Fruit fly (Drosophila melanogaster) whole organism, embryonic: Measurements from ENCODE around the gene CG15382.

ENCODE experiments used
- Adf1 ChIP-seq: fragments of 200-800 bp; sonication (Bioruptor generic); IDR thresholded peaks from 2 replicates; pipeline ENCODE4 v1.3.6; 2022; ENCODE audit warnings: missing biosample characterization, missing genetic modification characterization
- Bteb2 ChIP-seq: fragments of 200-800 bp; sonication (Bioruptor generic); optimal IDR thresholded peaks from 2 replicates; lab custom pipeline; 2016; ENCODE audit warnings: missing biosample characterization, missing genetic modification characterization
- CG10654 ChIP-seq: fragments of 200-800 bp; sonication (Bioruptor generic); optimal IDR thresholded peaks from 2 replicates; lab custom pipeline; 2016; ENCODE audit warnings: missing biosample characterization, missing genetic modification characterization
- CG10979 ChIP-seq: fragments of 200-800 bp; sonication (Bioruptor generic); optimal IDR thresholded peaks from 2 replicates; lab custom pipeline; 2018; ENCODE audit warnings: missing biosample characterization, mild to moderate bottlenecking, missing genetic modification characterization, moderate library complexity
- CG11696 ChIP-seq: fragments of 200-800 bp; sonication (Bioruptor generic); IDR thresholded peaks from 2 replicates; pipeline ENCODE4 v1.3.6; 2022; ENCODE audit warnings: missing biosample characterization, missing genetic modification characterization
- CG11723 ChIP-seq: fragments of 200-800 bp; sonication (Bioruptor generic); optimal IDR thresholded peaks from 2 replicates; lab custom pipeline; 2017; ENCODE audit warnings: missing biosample characterization, mild to moderate bottlenecking, missing genetic modification characterization
- CG12391 ChIP-seq: fragments of 200-800 bp; sonication (Bioruptor generic); optimal IDR thresholded peaks from 3 replicates; lab custom pipeline; 2018; ENCODE audit warnings: missing biosample characterization, mild to moderate bottlenecking, missing genetic modification characterization, moderate library complexity
- CG13296 ChIP-seq: fragments of 200-800 bp; sonication (Bioruptor generic); optimal IDR thresholded peaks from 3 replicates; lab custom pipeline; 2018; ENCODE audit warnings: missing biosample characterization, mild to moderate bottlenecking, missing genetic modification characterization
- CG14441 ChIP-seq: fragments of 200-800 bp; sonication (Bioruptor generic); IDR thresholded peaks from 2 replicates; pipeline ENCODE4 v1.3.6; 2022; ENCODE audit warnings: missing biosample characterization, missing genetic modification characterization
- CG16815 ChIP-seq: fragments of 200-800 bp; sonication (Bioruptor generic); optimal IDR thresholded peaks from 3 replicates; lab custom pipeline; 2017; ENCODE audit warnings: missing biosample characterization, mild to moderate bottlenecking, missing genetic modification characterization
- CG18011 ChIP-seq: fragments of 200-800 bp; sonication (Bioruptor generic); optimal IDR thresholded peaks from 2 replicates; lab custom pipeline; 2017; ENCODE audit warnings: missing biosample characterization, missing genetic modification characterization, mild to moderate bottlenecking, moderate library complexity, missing genotype
- CG18619 ChIP-seq: fragments of 200-800 bp; sonication (Bioruptor generic); optimal IDR thresholded peaks from 3 replicates; lab custom pipeline; 2017; ENCODE audit warnings: missing biosample characterization, mild to moderate bottlenecking, missing genetic modification characterization
- CG2116 ChIP-seq: fragments of 200-800 bp; sonication (Bioruptor generic); optimal IDR thresholded peaks from 3 replicates; lab custom pipeline; 2018; ENCODE audit warnings: missing biosample characterization, mild to moderate bottlenecking, missing genetic modification characterization
- CG2120 ChIP-seq: fragments of 200-800 bp; sonication (Bioruptor generic); optimal IDR thresholded peaks from 3 replicates; lab custom pipeline; 2016; ENCODE audit warnings: missing biosample characterization, missing genetic modification characterization
- CG30020 ChIP-seq: fragments of 200-800 bp; optimal IDR thresholded peaks from 2 replicates; lab custom pipeline; 2019; ENCODE audit warnings: missing biosample characterization, mild to moderate bottlenecking, missing genetic modification characterization, moderate library complexity
- CG32767 ChIP-seq: fragments of 200-800 bp; sonication (Bioruptor generic); IDR thresholded peaks from 2 replicates; pipeline ENCODE4 v1.3.6; 2022; ENCODE audit warnings: missing biosample characterization, missing genetic modification characterization
- CG34224 ChIP-seq: fragments of 200-800 bp; sonication (Bioruptor generic); IDR thresholded peaks from 3 replicates; pipeline ENCODE4 v1.3.6; 2022; ENCODE audit warnings: missing biosample characterization, missing genetic modification characterization; ENCODE audit not compliant: partially characterized antibody
- CG43689 ChIP-seq: fragments of 200-800 bp; sonication (Bioruptor generic); IDR thresholded peaks from 2 replicates; pipeline ENCODE4 v1.3.6; 2022; ENCODE audit warnings: missing biosample characterization, missing genetic modification characterization
- CG4404 ChIP-seq: fragments of 200-800 bp; sonication (Bioruptor generic); IDR thresholded peaks from 2 replicates; pipeline ENCODE4 v1.3.6; 2022; ENCODE audit warnings: missing biosample characterization, missing genetic modification characterization
- CG7372 ChIP-seq: fragments of 200-800 bp; sonication (Bioruptor generic); IDR thresholded peaks from 2 replicates; pipeline ENCODE4 v1.3.6; 2022; ENCODE audit warnings: missing biosample characterization, missing genetic modification characterization
- CG8089 ChIP-seq: fragments of 200-800 bp; sonication (Bioruptor generic); optimal IDR thresholded peaks from 3 replicates; lab custom pipeline; 2016; ENCODE audit warnings: missing biosample characterization, missing genetic modification characterization
- CG8281 ChIP-seq: fragments of 200-800 bp; sonication (Bioruptor generic); optimal IDR thresholded peaks from 2 replicates; lab custom pipeline; 2018; ENCODE audit warnings: missing biosample characterization, mild to moderate bottlenecking, missing genetic modification characterization, moderate library complexity
- CG8388 ChIP-seq: fragments of 200-800 bp; sonication (Bioruptor generic); optimal IDR thresholded peaks from 2 replicates; lab custom pipeline; 2019; ENCODE audit warnings: missing biosample characterization, mild to moderate bottlenecking, missing genetic modification characterization, moderate library complexity
- CG8478 ChIP-seq: fragments of >200 bp; optimal IDR thresholded peaks from 2 replicates; lab custom pipeline; 2018
- CG8924 ChIP-seq: fragments of 200-800 bp; optimal IDR thresholded peaks from 3 replicates; lab custom pipeline; 2019; ENCODE audit warnings: missing biosample characterization, mild to moderate bottlenecking, missing genetic modification characterization, moderate library complexity
- Deaf1 ChIP-seq: fragments of 200-800 bp; optimal IDR thresholded peaks from 3 replicates; lab custom pipeline; 2019; ENCODE audit warnings: missing biosample characterization, mild to moderate bottlenecking, missing genetic modification characterization, moderate library complexity
- Dip2 ChIP-seq: fragments of 200-800 bp; sonication (Bioruptor generic); IDR thresholded peaks from 2 replicates; pipeline ENCODE4 v1.3.6; 2022; ENCODE audit warnings: missing biosample characterization, missing genetic modification characterization
- E2f1 ChIP-seq: fragments of 200-800 bp; sonication (Bioruptor generic); IDR thresholded peaks from 2 replicates; pipeline ENCODE4 v1.3.6; 2022; ENCODE audit warnings: missing biosample characterization, missing genetic modification characterization
- HLH3B ChIP-seq: fragments of 200-800 bp; sonication (Bioruptor generic); IDR thresholded peaks from 2 replicates; pipeline ENCODE4 v1.3.6; 2022; ENCODE audit warnings: missing biosample characterization, missing genetic modification characterization
- Mes4 ChIP-seq: fragments of 200-800 bp; sonication (Bioruptor generic); optimal IDR thresholded peaks from 2 replicates; lab custom pipeline; 2016; ENCODE audit warnings: missing biosample characterization, missing genetic modification characterization
- Poxn ChIP-seq: fragments of 200-800 bp; sonication (Bioruptor generic); IDR thresholded peaks from 2 replicates; pipeline ENCODE4 v1.3.6; 2022; ENCODE audit warnings: missing biosample characterization, missing genetic modification characterization
- Xrp1 ChIP-seq: fragments of 200-800 bp; sonication (Bioruptor generic); IDR thresholded peaks from 2 replicates; pipeline ENCODE4 v1.3.6; 2022; ENCODE audit warnings: missing biosample characterization, missing genetic modification characterization
- al ChIP-seq: fragments of 200-800 bp; sonication (Bioruptor generic); IDR thresholded peaks from 2 replicates; pipeline ENCODE4 v1.3.6; 2022; ENCODE audit warnings: missing biosample characterization, missing genetic modification characterization
- bowl ChIP-seq: fragments of 200-800 bp; sonication (Bioruptor generic); IDR thresholded peaks from 2 replicates; pipeline ENCODE4 v1.3.6; 2022; ENCODE audit warnings: missing biosample characterization, missing genetic modification characterization
- crc ChIP-seq: fragments of 200-800 bp; sonication (Bioruptor generic); optimal IDR thresholded peaks from 2 replicates; lab custom pipeline; 2016; ENCODE audit warnings: missing biosample characterization, missing genetic modification characterization
- crol ChIP-seq: fragments of 200-800 bp; sonication (Bioruptor generic); IDR thresholded peaks from 2 replicates; pipeline ENCODE4 v1.3.6; 2022; ENCODE audit warnings: missing biosample characterization, missing genetic modification characterization
- eve ChIP-seq, 2 experiments: fragments of >200 bp; optimal IDR thresholded peaks; 2 replicates each; lab custom pipeline; 2017; ENCODE audit warnings: missing biosample characterization in 2 of 2, missing genetic modification characterization in 2 of 2
- eyg ChIP-seq: fragments of 200-800 bp; sonication (Bioruptor generic); optimal IDR thresholded peaks from 3 replicates; lab custom pipeline; 2016; ENCODE audit warnings: missing biosample characterization, missing genetic modification characterization
- lov ChIP-seq, 2 experiments: fragments of 200-800 bp in 1 of 2; fragments of >200 bp in 1 of 2; sonication (Bioruptor generic) in 1 of 2; IDR thresholded peaks in 1 of 2; optimal IDR thresholded peaks in 1 of 2; 2 replicates in 1 of 2; 3 replicates in 1 of 2; pipeline versions ENCODE4 v1.3.6 to Lab custom; 2017 to 2022; ENCODE audit warnings: missing biosample characterization in 1 of 2, missing genetic modification characterization in 1 of 2
- mam ChIP-seq: fragments of 200-800 bp; sonication (Bioruptor generic); optimal IDR thresholded peaks from 3 replicates; lab custom pipeline; 2016; ENCODE audit warnings: missing biosample characterization, missing genetic modification characterization
- nau ChIP-seq: fragments of 200-800 bp; sonication (Bioruptor generic); optimal IDR thresholded peaks from 3 replicates; lab custom pipeline; 2017; ENCODE audit warnings: missing biosample characterization, mild to moderate bottlenecking, missing genetic modification characterization, missing genetic modification reagents
- pros ChIP-seq: fragments of 200-800 bp; sonication (Bioruptor generic); optimal IDR thresholded peaks from 3 replicates; lab custom pipeline; 2019; ENCODE audit warnings: missing biosample characterization, mild to moderate bottlenecking, missing genetic modification characterization, moderate library complexity
- run ChIP-seq: fragments of 200-800 bp; sonication (Bioruptor generic); optimal IDR thresholded peaks from 3 replicates; lab custom pipeline; 2018; ENCODE audit warnings: missing biosample characterization, mild to moderate bottlenecking, missing genetic modification characterization
- sc ChIP-seq, 3 experiments: fragments of >200 bp in 2 of 3; fragments of 200-800 bp in 1 of 3; sonication (Bioruptor generic) in 1 of 3; optimal IDR thresholded peaks; 2 replicates in 2 of 3; 3 replicates in 1 of 3; lab custom pipeline; 2017; ENCODE audit warnings: mild to moderate bottlenecking in 1 of 3, missing biosample characterization in 1 of 3, missing genetic modification characterization in 1 of 3, missing genetic modification reagents in 1 of 3
- shn ChIP-seq: fragments of 200-800 bp; sonication (Bioruptor generic); optimal IDR thresholded peaks from 3 replicates; lab custom pipeline; 2016; ENCODE audit warnings: missing biosample characterization, missing genetic modification characterization
- sim ChIP-seq: fragments of 200-800 bp; sonication (Bioruptor generic); IDR thresholded peaks from 2 replicates; pipeline ENCODE4 v1.3.6; 2022; ENCODE audit warnings: missing biosample characterization, missing genetic modification characterization
- stc ChIP-seq: fragments of 200-800 bp; sonication (Bioruptor generic); IDR thresholded peaks from 2 replicates; pipeline ENCODE4 v1.3.6; 2022; ENCODE audit warnings: missing biosample characterization, missing genetic modification characterization
- ttk ChIP-seq: fragments of 200-800 bp; sonication (Bioruptor generic); IDR thresholded peaks from 2 replicates; pipeline ENCODE4 v2.1.2; 2022; ENCODE audit warnings: missing biosample characterization, missing genetic modification characterization
- zfh1 ChIP-seq: fragments of 200-800 bp; sonication (Bioruptor generic); IDR thresholded peaks from 3 replicates; pipeline ENCODE4 v1.3.6; 2022; ENCODE audit warnings: missing biosample characterization, missing genetic modification characterization

The CG15382 gene

DNA sequence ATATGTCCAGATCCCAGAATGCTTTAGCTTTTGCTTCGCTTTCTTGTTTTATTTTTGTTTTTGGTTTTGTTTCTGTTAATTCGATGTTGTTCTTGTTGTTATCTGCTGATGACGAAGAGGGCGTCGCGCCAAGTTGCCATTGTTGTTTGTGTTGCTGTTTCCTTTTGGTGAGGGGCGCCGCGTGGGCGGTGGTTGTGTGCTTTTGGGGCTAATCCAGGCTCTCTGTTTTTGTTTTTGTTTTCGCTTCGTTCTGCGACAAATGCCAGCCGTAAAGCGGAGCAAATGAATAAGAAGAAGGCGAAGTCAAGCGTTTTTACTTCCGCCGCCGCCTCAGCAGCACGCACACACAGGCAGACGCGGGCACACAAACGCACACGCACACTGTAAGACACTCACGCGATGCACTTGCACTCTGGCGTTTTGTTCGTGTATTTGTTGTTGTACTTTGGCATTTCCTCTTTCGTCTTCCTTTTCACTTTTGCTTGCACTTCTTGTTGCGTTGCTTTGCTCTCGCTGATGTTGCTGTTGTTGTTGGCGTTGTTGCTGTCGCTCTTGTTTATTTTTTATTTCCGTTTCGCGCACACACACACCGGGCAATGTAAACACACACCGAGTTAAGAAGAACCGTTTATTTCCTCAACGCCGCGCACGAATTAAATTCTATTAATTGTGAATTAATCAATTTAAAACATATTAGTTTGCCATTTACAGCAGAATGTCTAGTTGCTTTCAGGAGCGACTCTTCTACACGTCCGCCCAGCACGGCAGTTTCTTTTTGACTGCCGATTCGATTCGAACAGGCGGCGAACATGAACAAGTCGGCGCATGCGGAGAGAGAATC lies 22.6 kb downstream of the CG15382 start, which contains the start of gene aop (continued):
- TF ChIP-seq lov (optimal IDR thresholded peaks at IDR 0.05; lab: Kevin White, UChicago) (no peak), lov (GFP tag; IDR thresholded peaks at IDR 0.05; lab: Robert Waterston, UW) (no peak), CG8924 (tag; lab: Kevin White, UChicago) (peak; percentile 72), CG13296 (GFP tag; lab: Kevin White, UChicago) (peak; percentile 48), eyg (peak; percentile 31), Xrp1 (no peak; the same call in 1 of the 2 replicates), CG34224 (GFP tag; lab: Robert Waterston, UW) (0 out of 3 replicates have a peak, but pooled peaks have one; percentile 41), CG11696 (GFP tag; lab: Robert Waterston, UW) (no peak), Mes4 (GFP tag; lab: Kevin White, UChicago) (no peak), nau (GFP tag; lab: Kevin White, UChicago) (no peak), CG8388 (no peak), E2f1 (GFP tag; lab: Robert Waterston, UW) (no peak), CG8281 (tag; lab: Kevin White, UChicago) (no peak), CG30020 (tag; lab: Kevin White, UChicago) (no peak), run (tag; lab: Kevin White, UChicago) (no peak), CG4404 (no peak), Poxn (GFP tag; lab: Robert Waterston, UW) (no peak), CG2116 (peak; percentile 13), crol (0 out of 2 replicates have a peak, but pooled peaks have one; percentile 23), CG8089 (no peak), Deaf1 (peak; percentile 88), CG18011 (no peak), CG32767 (0 out of 2 replicates have a peak, but pooled peaks have one; percentile 34), CG8478 (no peak), zfh1 (GFP tag; lab: Robert Waterston, UW) (0 out of 3 replicates have a peak, but pooled peaks have one; percentile 48), Adf1 (no peak; the same call in 1 of the 2 replicates), CG10979 (tag; lab: Kevin White, UChicago) (peak; percentile 4), bowl (GFP tag; lab: Robert Waterston, UW) (no peak), CG12391 (tag; lab: Kevin White, UChicago) (peak; percentile 22), CG10654 (GFP tag; lab: Kevin White, UChicago) (no peak), CG11723 (GFP tag; lab: Kevin White, UChicago) (no peak), eve (GFP tag; optimal IDR thresholded peaks at IDR 0.05; lab: Kevin White, UChicago) (no peak), ttk (GFP tag; lab: Robert Waterston, UW) (no peak), CG2120 (no peak), crc (GFP tag; lab: Kevin White, UChicago) (no peak), stc (no peak), sim (no peak), CG14441 (GFP tag; lab: Robert Waterston, UW) (no peak; the same call in 1 of the 2 replicates), CG18619 (GFP tag; lab: Kevin White, UChicago) (peak; percentile 20), shn (GFP tag; lab: Kevin White, UChicago) (no peak), pros (GFP tag; lab: Kevin White, UChicago) (peak; percentile 72), Bteb2 (GFP tag; lab: Kevin White, UChicago) (peak; percentile 11), HLH3B (GFP tag; lab: Robert Waterston, UW) (no peak), CG7372 (GFP tag; lab: Robert Waterston, UW) (no peak), Dip2 (GFP tag; lab: Robert Waterston, UW) (no peak), mam (GFP tag; lab: Kevin White, UChicago) (no peak), CG43689 (no peak), CG16815 (GFP tag; lab: Kevin White, UChicago) (no peak), sc (optimal IDR thresholded peaks at IDR 0.05; lab: Kevin White, UChicago) (no peak), sc (GFP tag; optimal IDR thresholded peaks at IDR 0.05; lab: Kevin White, UChicago) (no peak), al (no peak)
